Worm (Caenorhabditis elegans): Measurements from ENCODE around the gene plx-2.

DNA sequence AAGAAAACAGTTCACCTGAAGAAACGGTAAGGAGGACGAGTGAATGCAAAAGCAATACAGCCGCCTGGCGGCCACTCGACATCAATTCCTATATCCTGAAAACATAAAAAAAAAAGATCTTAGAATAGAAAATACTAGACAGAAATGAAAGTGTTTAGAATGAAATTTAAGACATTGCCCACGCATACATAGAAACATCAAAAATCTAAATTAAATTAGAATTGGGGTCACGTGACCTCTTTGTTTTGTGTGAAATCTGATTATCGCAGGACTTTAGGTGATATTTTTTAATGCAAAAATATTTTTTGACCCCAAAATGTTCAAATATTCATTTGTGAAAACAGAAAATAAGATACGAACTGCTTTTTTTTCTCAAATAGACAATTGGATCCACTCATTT is 46.9 kb downstream of the plx-2 start, which contains the start of gene acr-20:
- TF ChIP-seq fos-1 (tag; optimal IDR thresholded peaks at IDR 0.05) (no peak), fkh-10 (GFP tag; optimal IDR thresholded peaks at IDR 0.05) (no peak), sptf-1 (tag; optimal IDR thresholded peaks at IDR 0.05) (no peak), zag-1 (tag; optimal IDR thresholded peaks at IDR 0.05) (no peak), nhr-11 (tag; optimal IDR thresholded peaks at IDR 0.05) (no peak), lsy-2 (tag; optimal IDR thresholded peaks at IDR 0.05) (no peak), unc-62 (GFP tag; optimal IDR thresholded peaks at IDR 0.05) (no peak), pax-3 (tag; optimal IDR thresholded peaks at IDR 0.05) (no peak), snpc-4 (tag; optimal IDR thresholded peaks at IDR 0.05) (no peak), tbx-2 (tag; optimal IDR thresholded peaks at IDR 0.05) (no peak), sup-37 (GFP tag; optimal IDR thresholded peaks at IDR 0.05) (no peak), fkh-4 (tag; optimal IDR thresholded peaks at IDR 0.05; ENCODE audit: borderline replicate concordance) (no peak), unc-86 (tag; optimal IDR thresholded peaks at IDR 0.05) (no peak)

Measured in whole organism, L1 larva.